Fruit fly (Drosophila melanogaster) Kc167 (cell line): ENCODE data around the gene Dhps.

Experiments used
- h ChIP-seq: fragments of >200 bp; optimal IDR thresholded peaks from 3 replicates; lab custom pipeline; 2018; ENCODE audit warnings: missing external identifiers
- psq ChIP-seq: fragments of >200 bp; optimal IDR thresholded peaks from 2 replicates; lab custom pipeline; 2017; ENCODE audit warnings: missing external identifiers
- ttk ChIP-seq: sonication (Bioruptor generic); optimal IDR thresholded peaks from 2 replicates; lab custom pipeline; 2017; ENCODE audit warnings: missing external identifiers

dm6 chr3L:8157079-8157478, 40.9 kb upstream of the Dhps start:
- TF ChIP-seq psq = no peak
- no peak for TF ChIP-seq ttk (lab: Kevin White, UChicago)
- no peak for TF ChIP-seq h (lab: Kevin White, UChicago)
